Worm (Caenorhabditis elegans) whole organism, L4/young adult: ENCODE data around the gene mog-2.

Experiments
- W03F9.2 ChIP-seq: fragments of 150-350 bp; optimal IDR thresholded peaks from 2 replicates; lab custom pipeline; 2014; ENCODE audit warnings: missing biosample characterization, missing genetic modification characterization
- dao-5 ChIP-seq: sonication (generic microtip); optimal IDR thresholded peaks from 2 replicates; lab custom pipeline; 2016; ENCODE audit warnings: missing genotype, missing genetic modification characterization, moderate library complexity, missing compliant biosample characterization
- him-1 ChIP-seq: sonication (generic microtip); optimal IDR thresholded peaks from 2 replicates; lab custom pipeline; 2016; ENCODE audit warnings: missing genotype, missing genetic modification reagents, missing genetic modification characterization, missing compliant biosample characterization

ce11 chrII:4312115-4312514, 12.0 kb upstream of the mog-2 start, which contains the start of gene plep-1:
- TF ChIP-seq him-1 (tag; lab: Kevin White, UChicago) = no peak
- TF ChIP-seq dao-5 (tag; lab: Kevin White, UChicago) = no peak
- TF ChIP-seq W03F9.2 (tag; lab: Kevin White, UChicago) = no peak
